Worm (Caenorhabditis elegans) whole organism, L4 larva: ENCODE data around the gene srx-77.
A peak's percentile ranks its signal among the peaks of the same experiment; 100 is the strongest.

Experiments used
- F49E8.2 ChIP-seq: sonication (generic microtip); optimal IDR thresholded peaks from 2 replicates; lab custom pipeline; 2016; ENCODE audit warnings: missing compliant biosample characterization, mild to moderate bottlenecking, missing genetic modification characterization, borderline replicate concordance
- R02D3.7 ChIP-seq: fragments of 150-350 bp; sonication (generic microtip); optimal IDR thresholded peaks from 3 replicates; lab custom pipeline; 2014; ENCODE audit warnings: missing biosample characterization, missing genetic modification characterization
- Y48G9A.11 ChIP-seq: fragments of 200-800 bp; sonication (Bioruptor generic); IDR thresholded peaks from 2 replicates; pipeline ENCODE4 v1.3.6; 2022; ENCODE audit warnings: missing genetic modification reagents, missing genetic modification characterization, missing compliant biosample characterization
- attf-4 ChIP-seq: sonication (generic microtip); optimal IDR thresholded peaks from 3 replicates; lab custom pipeline; 2017; ENCODE audit warnings: missing biosample characterization, missing genetic modification characterization
- ceh-20 ChIP-seq: fragments of 200-800 bp; sonication (Bioruptor generic); IDR thresholded peaks from 2 replicates; pipeline ENCODE4 v1.3.6; 2022; ENCODE audit warnings: missing genetic modification reagents, missing genetic modification characterization, missing compliant biosample characterization
- ceh-28 ChIP-seq: fragments of 150-350 bp; optimal IDR thresholded peaks from 2 replicates; lab custom pipeline; 2014; ENCODE audit warnings: missing biosample characterization, missing genetic modification reagents, missing genetic modification characterization
- ceh-44 ChIP-seq: fragments of 200-800 bp; sonication (Bioruptor generic); IDR thresholded peaks from 2 replicates; pipeline ENCODE4 v1.3.6; 2022; ENCODE audit warnings: missing genetic modification reagents, missing genetic modification characterization, missing compliant biosample characterization
- ceh-62 ChIP-seq: sonication (generic microtip); optimal IDR thresholded peaks from 2 replicates; lab custom pipeline; 2017; ENCODE audit warnings: missing biosample characterization, missing genetic modification characterization
- cey-2 ChIP-seq: sonication (generic microtip); optimal IDR thresholded peaks from 3 replicates; lab custom pipeline; 2017; ENCODE audit warnings: missing genetic modification characterization, mild to moderate bottlenecking, missing compliant biosample characterization, antibody characterized with exemption, borderline replicate concordance; ENCODE audit not compliant: insufficient read depth
- dpl-1 ChIP-seq: fragments of 150-350 bp; optimal IDR thresholded peaks from 2 replicates; lab custom pipeline; 2014; ENCODE audit warnings: missing biosample characterization, missing genetic modification reagents, missing genetic modification characterization
- duxl-1 ChIP-seq: sonication (generic microtip); optimal IDR thresholded peaks from 2 replicates; lab custom pipeline; 2016; ENCODE audit warnings: mild to moderate bottlenecking, missing genetic modification characterization, moderate library complexity, missing compliant biosample characterization; ENCODE audit not compliant: poor library complexity
- dve-1 ChIP-seq: sonication (generic microtip); optimal IDR thresholded peaks from 2 replicates; lab custom pipeline; 2017; ENCODE audit warnings: antibody characterized with exemption, mild to moderate bottlenecking, missing genetic modification characterization, missing compliant biosample characterization; ENCODE audit not compliant: insufficient read depth
- fkh-10 ChIP-seq: fragments of 150-350 bp; optimal IDR thresholded peaks from 2 replicates; lab custom pipeline; 2014; ENCODE audit warnings: missing biosample characterization, missing genetic modification reagents, missing genetic modification characterization
- hlh-30 ChIP-seq: sonication (generic microtip); optimal IDR thresholded peaks from 2 replicates; lab custom pipeline; 2017; ENCODE audit warnings: antibody characterized with exemption, mild to moderate bottlenecking, missing genetic modification characterization, missing compliant biosample characterization; ENCODE audit not compliant: insufficient read depth
- lin-13 ChIP-seq: fragments of 150-350 bp; optimal IDR thresholded peaks from 2 replicates; lab custom pipeline; 2014; ENCODE audit warnings: missing biosample characterization, missing genetic modification reagents, missing genetic modification characterization
- lin-29 ChIP-seq: fragments of 200-800 bp; sonication (Bioruptor generic); IDR thresholded peaks from 2 replicates; pipeline ENCODE4 v1.3.6; 2022; ENCODE audit warnings: missing genetic modification reagents, missing genetic modification characterization, missing compliant biosample characterization
- lin-39 ChIP-seq: fragments of 150-350 bp; optimal IDR thresholded peaks from 2 replicates; lab custom pipeline; 2014; ENCODE audit warnings: missing biosample characterization, missing genetic modification reagents, missing genetic modification characterization
- madf-5 ChIP-seq, 2 experiments: fragments of 200-800 bp; sonication (Bioruptor generic); IDR thresholded peaks; 2 replicates each; pipeline ENCODE4 v1.3.6; 2022; ENCODE audit warnings: missing compliant biosample characterization in 2 of 2, missing genetic modification characterization in 2 of 2
- madf-9 ChIP-seq: fragments of 200-800 bp; sonication (Bioruptor generic); conservative IDR thresholded peaks from 2 replicates; pipeline ENCODE4 v1.3.6; 2022; ENCODE audit warnings: missing genetic modification reagents, missing genetic modification characterization, missing compliant biosample characterization
- mep-1 ChIP-seq: fragments of 150-350 bp; sonication (generic microtip); optimal IDR thresholded peaks from 3 replicates; lab custom pipeline; 2014; ENCODE audit warnings: missing biosample characterization, missing genetic modification characterization
- mes-2 ChIP-seq: sonication (generic microtip); optimal IDR thresholded peaks from 2 replicates; lab custom pipeline; 2016; ENCODE audit warnings: missing genotype, mild to moderate bottlenecking, missing genetic modification characterization, missing compliant biosample characterization; ENCODE audit not compliant: poor library complexity, severe bottlenecking
- mxl-2 ChIP-seq: fragments of 200-800 bp; sonication (Bioruptor generic); conservative IDR thresholded peaks from 2 replicates; pipeline ENCODE4 v1.3.6; 2022; ENCODE audit warnings: missing genetic modification reagents, missing genetic modification characterization, missing compliant biosample characterization
- mxl-3 ChIP-seq: fragments of 200-800 bp; sonication (Bioruptor generic); optimal IDR thresholded peaks from 2 replicates; lab custom pipeline; 2018; ENCODE audit warnings: mild to moderate bottlenecking, missing genetic modification characterization, missing compliant biosample characterization
- nhr-10 ChIP-seq: fragments of 150-350 bp; optimal IDR thresholded peaks from 2 replicates; lab custom pipeline; 2014; ENCODE audit warnings: missing biosample characterization, missing genetic modification characterization
- nhr-11 ChIP-seq: fragments of 150-350 bp; optimal IDR thresholded peaks from 2 replicates; lab custom pipeline; 2014; ENCODE audit warnings: missing biosample characterization, missing genetic modification characterization
- nhr-111 ChIP-seq: fragments of 200-800 bp; sonication (Bioruptor generic); optimal IDR thresholded peaks from 2 replicates; lab custom pipeline; 2018; ENCODE audit warnings: mild to moderate bottlenecking, missing genetic modification characterization, missing compliant biosample characterization
- nhr-237 ChIP-seq: sonication (generic microtip); optimal IDR thresholded peaks from 2 replicates; lab custom pipeline; 2017; ENCODE audit warnings: missing biosample characterization, missing genetic modification characterization
- nhr-28 ChIP-seq: fragments of 150-350 bp; optimal IDR thresholded peaks from 2 replicates; lab custom pipeline; 2014; ENCODE audit warnings: missing biosample characterization, missing genetic modification characterization
- nhr-41 ChIP-seq: fragments of 200-800 bp; sonication (Bioruptor generic); IDR thresholded peaks from 2 replicates; pipeline ENCODE4 v1.3.6; 2022; ENCODE audit warnings: missing genetic modification reagents, missing genetic modification characterization, missing compliant biosample characterization
- nhr-48 ChIP-seq: sonication (generic microtip); optimal IDR thresholded peaks from 2 replicates; lab custom pipeline; 2016; ENCODE audit warnings: mild to moderate bottlenecking, missing genetic modification characterization, missing compliant biosample characterization
- nhr-6 ChIP-seq: fragments of 150-350 bp; optimal IDR thresholded peaks from 2 replicates; lab custom pipeline; 2014; ENCODE audit warnings: missing biosample characterization, missing genetic modification characterization
- nhr-77 ChIP-seq: fragments of 150-350 bp; optimal IDR thresholded peaks from 2 replicates; lab custom pipeline; 2014; ENCODE audit warnings: missing biosample characterization, missing genetic modification characterization
- pha-4 ChIP-seq, 2 experiments: fragments of 150-350 bp in 1 of 2; fragments of 200-800 bp in 1 of 2; sonication (Bioruptor generic) in 1 of 2; IDR thresholded peaks in 1 of 2; optimal IDR thresholded peaks in 1 of 2; 2 replicates each; pipeline versions ENCODE4 v1.3.6 to Lab custom; 2014 to 2022; ENCODE audit warnings: missing genetic modification characterization in 2 of 2, missing genetic modification reagents in 2 of 2, missing biosample characterization in 1 of 2, missing compliant biosample characterization in 1 of 2
- pqm-1 ChIP-seq: sonication (generic microtip); optimal IDR thresholded peaks from 2 replicates; lab custom pipeline; 2017; ENCODE audit warnings: missing biosample characterization, missing genetic modification characterization
- sdz-12 ChIP-seq: fragments of 200-800 bp; sonication (Bioruptor generic); optimal IDR thresholded peaks from 2 replicates; lab custom pipeline; 2018; ENCODE audit warnings: mild to moderate bottlenecking, missing genetic modification characterization, missing compliant biosample characterization
- set-16 ChIP-seq: fragments of 200-800 bp; sonication (Bioruptor generic); IDR thresholded peaks from 2 replicates; pipeline ENCODE4 v1.3.6; 2022; ENCODE audit warnings: missing genetic modification reagents, missing genetic modification characterization, missing compliant biosample characterization
- spr-1 ChIP-seq: sonication (generic microtip); optimal IDR thresholded peaks from 2 replicates; lab custom pipeline; 2016; ENCODE audit warnings: mild to moderate bottlenecking, missing genetic modification characterization, missing compliant biosample characterization
- spr-3 ChIP-seq: fragments of 200-800 bp; sonication (Bioruptor generic); optimal IDR thresholded peaks from 2 replicates; lab custom pipeline; 2018; ENCODE audit warnings: mild to moderate bottlenecking, missing genetic modification characterization, missing compliant biosample characterization
- tra-1 ChIP-seq: fragments of 200-800 bp; sonication (Bioruptor generic); IDR thresholded peaks from 2 replicates; pipeline ENCODE4 v1.3.6; 2022; ENCODE audit warnings: missing genetic modification reagents, missing genetic modification characterization, missing compliant biosample characterization
- unc-39 ChIP-seq: sonication (generic microtip); optimal IDR thresholded peaks from 2 replicates; lab custom pipeline; 2017; ENCODE audit warnings: missing biosample characterization, missing genetic modification characterization
- vab-7 ChIP-seq: fragments of 200-800 bp; sonication (Bioruptor generic); IDR thresholded peaks from 2 replicates; pipeline ENCODE4 v1.3.6; 2022; ENCODE audit warnings: missing genetic modification reagents, missing genetic modification characterization, missing compliant biosample characterization
- zag-1 ChIP-seq: fragments of 150-350 bp; optimal IDR thresholded peaks from 2 replicates; lab custom pipeline; 2014; ENCODE audit warnings: missing biosample characterization, missing genetic modification characterization
- zfp-2 ChIP-seq: sonication (generic microtip); optimal IDR thresholded peaks from 2 replicates; lab custom pipeline; 2016; ENCODE audit warnings: mild to moderate bottlenecking, missing genetic modification characterization, missing compliant biosample characterization
- ztf-11 ChIP-seq: fragments of 150-350 bp; optimal IDR thresholded peaks from 2 replicates; lab custom pipeline; 2014; ENCODE audit warnings: missing biosample characterization, missing genetic modification characterization

The srx-77 gene

ce11 chrV:4628517-4628930 is 40.0 kb downstream of the srx-77 start, which contains the start of gene pmt-2 (continued):
- no peak for TF ChIP-seq lin-39
- TF ChIP-seq R02D3.7 (tag; lab: Kevin White, UChicago): no peak
- no peak for TF ChIP-seq cey-2 (tag; lab: Kevin White, UChicago)

- TF ChIP-seq lin-29 (GFP tag; lab: Robert Waterston, UW): no peak
- TF ChIP-seq fkh-10: peak; percentile 56
These were observed 42.2 kb downstream of the srx-77 start for ce11 chrV:4626344-4626743.

- TF ChIP-seq spr-1: no peak
- TF ChIP-seq attf-4 (tag; lab: Kevin White, UChicago): no peak
- TF ChIP-seq sdz-12 (GFP tag; lab: Kevin White, UChicago): no peak
- no peak for TF ChIP-seq zag-1 (tag; lab: Kevin White, UChicago)
- no peak for TF ChIP-seq spr-3 (GFP tag; lab: Kevin White, UChicago)
- no peak for TF ChIP-seq mxl-2 (GFP tag; lab: Robert Waterston, UW)
- TF ChIP-seq mxl-3 (GFP tag; lab: Kevin White, UChicago): no peak
- TF ChIP-seq nhr-41 (GFP tag; lab: Robert Waterston, UW): no peak
These were observed 43.8 kb downstream of the srx-77 start for ce11 chrV:4624717-4625116.

- TF ChIP-seq nhr-77 (tag; lab: Kevin White, UChicago) (no peak), ceh-44 (GFP tag; lab: Robert Waterston, UW) (no peak), madf-5 (GFP tag; IDR thresholded peaks at IDR 0.05; lab: Robert Waterston, UW) (no peak), hlh-30 (tag; lab: Kevin White, UChicago) (no peak), nhr-237 (tag; lab: Kevin White, UChicago) (no peak), nhr-6 (tag; lab: Kevin White, UChicago) (no peak), vab-7 (GFP tag; lab: Robert Waterston, UW) (no peak), zfp-2 (tag; lab: Kevin White, UChicago) (no peak), nhr-10 (tag; lab: Kevin White, UChicago) (no peak), ztf-11 (tag; lab: Kevin White, UChicago) (no peak), mep-1 (tag; lab: Kevin White, UChicago) (no peak), duxl-1 (no peak), ceh-28 (tag; lab: Kevin White, UChicago) (no peak), nhr-48 (no peak), ceh-20 (GFP tag; lab: Robert Waterston, UW) (no peak), tra-1 (GFP tag; lab: Robert Waterston, UW) (no peak), nhr-11 (no peak)
These were observed 45.0 kb downstream of the srx-77 start for ce11 chrV:4623535-4623934.

- TF ChIP-seq nhr-111 (GFP tag; lab: Kevin White, UChicago) (no peak), mxl-2 (GFP tag; lab: Robert Waterston, UW) (no peak), lin-29 (GFP tag; lab: Robert Waterston, UW) (no peak), sdz-12 (GFP tag; lab: Kevin White, UChicago) (no peak), ceh-62 (tag; lab: Kevin White, UChicago) (no peak), pqm-1 (tag; lab: Kevin White, UChicago) (no peak), spr-3 (GFP tag; lab: Kevin White, UChicago) (no peak), duxl-1 (no peak), fkh-10 (no peak), dpl-1 (no peak), nhr-28 (no peak), F49E8.2 (tag; lab: Kevin White, UChicago) (no peak), lin-13 (no peak), madf-9 (GFP tag; lab: Robert Waterston, UW) (no peak), set-16 (GFP tag; lab: Robert Waterston, UW) (no peak), mes-2 (no peak), pha-4 (GFP tag; IDR thresholded peaks at IDR 0.05; lab: Robert Waterston, UW) (no peak), pha-4 (tag; optimal IDR thresholded peaks at IDR 0.05; lab: Kevin White, UChicago) (no peak), dve-1 (no peak), unc-39 (tag; lab: Kevin White, UChicago) (no peak), Y48G9A.11 (GFP tag; lab: Robert Waterston, UW) (no peak)
These were observed 51.3 kb downstream of the srx-77 start, which contains the start of gene sumv-2 for ce11 chrV:4617260-4617659. TSS of gene sumv-2 (plus strand) at chrV:4617560.
